Worm (Caenorhabditis elegans): ENCODE results near the gene Y37E11AM.2.
A peak's percentile ranks its signal among the peaks of the same experiment; 100 is the strongest.

Y37E11AM.2 gene

ce11 chrIV:3736244-3736643 lies 11.0 kb upstream of the Y37E11AM.2 start:
- no peak for TF ChIP-seq fkh-2 (tag; optimal IDR thresholded peaks at IDR 0.05)
- TF ChIP-seq ama-1 (optimal IDR thresholded peaks at IDR 0.05): no peak
- no peak for TF ChIP-seq eor-1 (tag; optimal IDR thresholded peaks at IDR 0.05)
- TF ChIP-seq sea-2 (GFP tag; optimal IDR thresholded peaks at IDR 0.05): no peak
- no peak for TF ChIP-seq fkh-10 (GFP tag; optimal IDR thresholded peaks at IDR 0.05)
- no peak for TF ChIP-seq elt-2 (tag; optimal IDR thresholded peaks at IDR 0.05)
- no peak for TF ChIP-seq lsy-12 (tag; optimal IDR thresholded peaks at IDR 0.05)
- TF ChIP-seq nhr-23 (tag; optimal IDR thresholded peaks at IDR 0.05): no peak

ce11 chrIV:3733287-3733686 lies 8.0 kb upstream of the Y37E11AM.2 start:
- no peak for TF ChIP-seq unc-39 (tag; optimal IDR thresholded peaks at IDR 0.05)
- no peak for TF ChIP-seq unc-62 (GFP tag; optimal IDR thresholded peaks at IDR 0.05)

ce11 chrIV:3731430-3731829 lies 6.2 kb upstream of the Y37E11AM.2 start:
- no peak for TF ChIP-seq ceh-16 (tag; optimal IDR thresholded peaks at IDR 0.05)

ce11 chrIV:3725845-3726244 lies 584 bp upstream of the Y37E11AM.2 start, which contains the start of gene smgl-2:
TSS of gene smgl-2 (plus strand) at chrIV:3726164.
- TF ChIP-seq fkh-2 (tag; optimal IDR thresholded peaks at IDR 0.05): no peak
- TF ChIP-seq sea-2 (GFP tag; optimal IDR thresholded peaks at IDR 0.05): no peak
- TF ChIP-seq lin-39 (tag; optimal IDR thresholded peaks at IDR 0.05): no peak
- TF ChIP-seq ceh-9 (tag; optimal IDR thresholded peaks at IDR 0.05): no peak
- TF ChIP-seq elt-1 (tag; optimal IDR thresholded peaks at IDR 0.05): no peak
- TF ChIP-seq snpc-4 (tag; optimal IDR thresholded peaks at IDR 0.05): peak; percentile 57
- peak; percentile 41 for TF ChIP-seq elt-2 (tag; optimal IDR thresholded peaks at IDR 0.05)
- TF ChIP-seq skn-1 (tag; optimal IDR thresholded peaks at IDR 0.05): no peak
- TF ChIP-seq daf-12 (tag; optimal IDR thresholded peaks at IDR 0.05): no peak
- TF ChIP-seq nhr-67 (tag; optimal IDR thresholded peaks at IDR 0.05): no peak
- TF ChIP-seq fos-1 (tag; optimal IDR thresholded peaks at IDR 0.05): no peak
- TF ChIP-seq nhr-25 (tag; optimal IDR thresholded peaks at IDR 0.05): peak; percentile 42
- TF ChIP-seq ceh-28 (tag; optimal IDR thresholded peaks at IDR 0.05): peak; percentile 40
- TF ChIP-seq nhr-23 (tag; optimal IDR thresholded peaks at IDR 0.05): peak; percentile 65
- peak; percentile 79 for TF ChIP-seq pha-4 (tag; optimal IDR thresholded peaks at IDR 0.05)
- TF ChIP-seq ztf-4 (tag; optimal IDR thresholded peaks at IDR 0.05): no peak
- TF ChIP-seq egl-27 (tag; optimal IDR thresholded peaks at IDR 0.05): no peak
- peak; percentile 52 for TF ChIP-seq hmg-11 (tag; optimal IDR thresholded peaks at IDR 0.05)
- no peak for TF ChIP-seq ztf-11 (tag; optimal IDR thresholded peaks at IDR 0.05)
- TF ChIP-seq ceh-16 (tag; optimal IDR thresholded peaks at IDR 0.05): no peak
- TF ChIP-seq mml-1 (tag; optimal IDR thresholded peaks at IDR 0.05): no peak
- TF ChIP-seq ZK546.5 (tag; optimal IDR thresholded peaks at IDR 0.05): no peak
- no peak for TF ChIP-seq nhr-237 (tag; optimal IDR thresholded peaks at IDR 0.05)
- no peak for TF ChIP-seq nhr-12 (tag; optimal IDR thresholded peaks at IDR 0.05)
- TF ChIP-seq pqm-1 (tag; optimal IDR thresholded peaks at IDR 0.05): peak; percentile 50
- TF ChIP-seq jun-1 (tag; optimal IDR thresholded peaks at IDR 0.05): no peak
- no peak for TF ChIP-seq nhr-11 (tag; optimal IDR thresholded peaks at IDR 0.05)
- TF ChIP-seq aly-2 (tag; optimal IDR thresholded peaks at IDR 0.05): no peak
- no peak for TF ChIP-seq lsy-12 (tag; optimal IDR thresholded peaks at IDR 0.05)
- peak; percentile 27 for TF ChIP-seq ceh-82 (tag; optimal IDR thresholded peaks at IDR 0.05)
- TF ChIP-seq nhr-76 (tag; optimal IDR thresholded peaks at IDR 0.05): no peak
- peak; percentile 81 for TF ChIP-seq lin-15B (tag; optimal IDR thresholded peaks at IDR 0.05)
- no peak for TF ChIP-seq unc-39 (tag; optimal IDR thresholded peaks at IDR 0.05)
- TF ChIP-seq zag-1 (tag; optimal IDR thresholded peaks at IDR 0.05): no peak
- peak in 1 of 2 experiments; percentile 40 for TF ChIP-seq eor-1 (tag; optimal IDR thresholded peaks at IDR 0.05)
- peak; percentile 80 for TF ChIP-seq egl-5 (tag; optimal IDR thresholded peaks at IDR 0.05)
- TF ChIP-seq R02D3.7 (tag; optimal IDR thresholded peaks at IDR 0.05): peak; percentile 44
- peak; percentile 76 for TF ChIP-seq nfya-1 (tag; optimal IDR thresholded peaks at IDR 0.05; ENCODE audit: insufficient read depth)
- no peak for TF ChIP-seq mdl-1 (tag; optimal IDR thresholded peaks at IDR 0.05)
- no peak for TF ChIP-seq ama-1 (optimal IDR thresholded peaks at IDR 0.05)
- TF ChIP-seq elt-3 (tag; optimal IDR thresholded peaks at IDR 0.05): no peak
- no peak for TF ChIP-seq tbx-2 (tag; optimal IDR thresholded peaks at IDR 0.05)
- TF ChIP-seq nhr-43 (tag; optimal IDR thresholded peaks at IDR 0.05; ENCODE audit: poor library complexity, severe bottlenecking): no peak
- TF ChIP-seq nhr-28 (tag; optimal IDR thresholded peaks at IDR 0.05): no peak
- no peak for TF ChIP-seq nhr-77 (tag; optimal IDR thresholded peaks at IDR 0.05)
- no peak for TF ChIP-seq unc-62 (GFP tag; optimal IDR thresholded peaks at IDR 0.05)
- TF ChIP-seq fkh-10 (GFP tag; optimal IDR thresholded peaks at IDR 0.05): no peak
